Worm (Caenorhabditis elegans) whole organism, mixed stage, embryonic: ENCODE measurements around the gene ipla-7.

Experiments
- bed-3 ChIP-seq: fragments of 200-800 bp; sonication (Bioruptor generic); optimal IDR thresholded peaks from 3 replicates; lab custom pipeline; 2018; ENCODE audit warnings: mild to moderate bottlenecking, missing genetic modification characterization, moderate library complexity, missing compliant biosample characterization
- blmp-1 ChIP-seq: fragments of 150-350 bp; optimal IDR thresholded peaks from 2 replicates; lab custom pipeline; 2014; ENCODE audit warnings: missing biosample characterization, missing genetic modification characterization
- ceh-39 ChIP-seq: fragments of 150-350 bp; optimal IDR thresholded peaks from 2 replicates; lab custom pipeline; 2014; ENCODE audit warnings: missing biosample characterization, missing genetic modification characterization
- ces-1 ChIP-seq: fragments of 150-350 bp; optimal IDR thresholded peaks from 2 replicates; lab custom pipeline; 2014; ENCODE audit warnings: missing biosample characterization, missing genetic modification reagents, missing genetic modification characterization
- cnd-1 ChIP-seq: fragments of 200-800 bp; sonication (Bioruptor generic); optimal IDR thresholded peaks from 2 replicates; lab custom pipeline; 2018; ENCODE audit warnings: mild to moderate bottlenecking, missing genetic modification characterization, missing compliant biosample characterization
- drap-1 ChIP-seq: fragments of 200-800 bp; sonication (Bioruptor generic); optimal IDR thresholded peaks from 3 replicates; lab custom pipeline; 2018; ENCODE audit warnings: mild to moderate bottlenecking, missing genetic modification characterization, missing compliant biosample characterization
- elt-1 ChIP-seq: sonication (generic microtip); optimal IDR thresholded peaks from 2 replicates; lab custom pipeline; 2017; ENCODE audit warnings: missing genetic modification characterization, mild to moderate bottlenecking, missing compliant biosample characterization, antibody characterized with exemption, moderate library complexity, borderline replicate concordance; ENCODE audit not compliant: insufficient read depth
- flh-1 ChIP-seq: fragments of 200-800 bp; sonication (Bioruptor generic); optimal IDR thresholded peaks from 2 replicates; lab custom pipeline; 2018; ENCODE audit warnings: mild to moderate bottlenecking, missing genetic modification characterization, moderate library complexity, missing compliant biosample characterization
- ham-2 ChIP-seq: fragments of 200-800 bp; sonication (Bioruptor generic); optimal IDR thresholded peaks from 2 replicates; lab custom pipeline; 2018; ENCODE audit warnings: mild to moderate bottlenecking, missing genetic modification characterization, missing compliant biosample characterization
- hlh-1 ChIP-seq: fragments of 150-350 bp; optimal IDR thresholded peaks from 2 replicates; lab custom pipeline; 2014; ENCODE audit warnings: missing biosample characterization, missing genetic modification reagents, missing genetic modification characterization
- lin-13 ChIP-seq: fragments of 150-350 bp; optimal IDR thresholded peaks from 2 replicates; lab custom pipeline; 2014; ENCODE audit warnings: missing biosample characterization, missing genetic modification characterization
- lin-32 ChIP-seq: fragments of 200-800 bp; sonication (Bioruptor generic); optimal IDR thresholded peaks from 2 replicates; lab custom pipeline; 2018; ENCODE audit warnings: mild to moderate bottlenecking, missing genetic modification characterization, missing compliant biosample characterization
- lsy-2 ChIP-seq: fragments of 150-350 bp; optimal IDR thresholded peaks from 2 replicates; lab custom pipeline; 2014; ENCODE audit warnings: missing biosample characterization, missing genetic modification characterization
- mab-5 ChIP-seq: fragments of 150-350 bp; optimal IDR thresholded peaks from 2 replicates; lab custom pipeline; 2014; ENCODE audit warnings: missing biosample characterization, missing genetic modification characterization
- mep-1 ChIP-seq: fragments of 150-350 bp; optimal IDR thresholded peaks from 2 replicates; lab custom pipeline; 2017; ENCODE audit warnings: missing biosample characterization, missing genetic modification reagents, missing genetic modification characterization, inconsistent platforms
- mls-2 ChIP-seq: sonication (generic microtip); optimal IDR thresholded peaks from 2 replicates; lab custom pipeline; 2016; ENCODE audit warnings: mild to moderate bottlenecking, missing genetic modification characterization, moderate library complexity, missing compliant biosample characterization
- nhr-12 ChIP-seq: fragments of 150-350 bp; optimal IDR thresholded peaks from 2 replicates; lab custom pipeline; 2014; ENCODE audit warnings: missing biosample characterization, missing genetic modification characterization
- nhr-2 ChIP-seq: fragments of 150-350 bp; optimal IDR thresholded peaks from 2 replicates; lab custom pipeline; 2014; ENCODE audit warnings: missing biosample characterization, missing genetic modification characterization
- nhr-237 ChIP-seq: fragments of 150-350 bp; optimal IDR thresholded peaks from 2 replicates; lab custom pipeline; 2014; ENCODE audit warnings: missing biosample characterization, missing genetic modification characterization
- nhr-28 ChIP-seq: fragments of 150-350 bp; optimal IDR thresholded peaks from 2 replicates; lab custom pipeline; 2014; ENCODE audit warnings: missing biosample characterization, missing genetic modification characterization
- nhr-76 ChIP-seq: sonication (generic microtip); optimal IDR thresholded peaks from 2 replicates; lab custom pipeline; 2017; ENCODE audit warnings: missing biosample characterization, missing genetic modification characterization
- sem-2 ChIP-seq: fragments of 200-800 bp; sonication (Bioruptor generic); optimal IDR thresholded peaks from 2 replicates; lab custom pipeline; 2018; ENCODE audit warnings: mild to moderate bottlenecking, missing genetic modification characterization, missing compliant biosample characterization
- snpc-4 ChIP-seq: fragments of 150-350 bp; optimal IDR thresholded peaks from 2 replicates; lab custom pipeline; 2014; ENCODE audit warnings: missing biosample characterization, missing genetic modification characterization
- sptf-1 ChIP-seq: sonication (generic microtip); optimal IDR thresholded peaks from 2 replicates; lab custom pipeline; 2017; ENCODE audit warnings: mild to moderate bottlenecking, missing genetic modification characterization, moderate library complexity, missing compliant biosample characterization
- tbx-8 ChIP-seq: fragments of 200-800 bp; sonication (Bioruptor generic); optimal IDR thresholded peaks from 2 replicates; lab custom pipeline; 2018; ENCODE audit warnings: mild to moderate bottlenecking, missing genetic modification characterization, moderate library complexity, missing compliant biosample characterization
- unc-120 ChIP-seq: sonication (generic microtip); optimal IDR thresholded peaks from 2 replicates; lab custom pipeline; 2017; ENCODE audit warnings: missing genetic modification characterization, missing compliant biosample characterization; ENCODE audit not compliant: poor library complexity, severe bottlenecking
- unc-39 ChIP-seq: fragments of 150-350 bp; optimal IDR thresholded peaks from 2 replicates; lab custom pipeline; 2014; ENCODE audit warnings: missing biosample characterization, missing genetic modification characterization
- unc-62 ChIP-seq: fragments of 150-350 bp; optimal IDR thresholded peaks from 2 replicates; lab custom pipeline; 2014; ENCODE audit warnings: missing biosample characterization, missing genetic modification reagents, missing genetic modification characterization
- zip-8 ChIP-seq: fragments of 150-350 bp; optimal IDR thresholded peaks from 2 replicates; lab custom pipeline; 2014; ENCODE audit warnings: missing biosample characterization, missing genetic modification characterization
- ztf-11 ChIP-seq: fragments of 150-350 bp; optimal IDR thresholded peaks from 2 replicates; lab custom pipeline; 2014; ENCODE audit warnings: missing biosample characterization, missing genetic modification characterization

Gene ipla-7

DNA sequence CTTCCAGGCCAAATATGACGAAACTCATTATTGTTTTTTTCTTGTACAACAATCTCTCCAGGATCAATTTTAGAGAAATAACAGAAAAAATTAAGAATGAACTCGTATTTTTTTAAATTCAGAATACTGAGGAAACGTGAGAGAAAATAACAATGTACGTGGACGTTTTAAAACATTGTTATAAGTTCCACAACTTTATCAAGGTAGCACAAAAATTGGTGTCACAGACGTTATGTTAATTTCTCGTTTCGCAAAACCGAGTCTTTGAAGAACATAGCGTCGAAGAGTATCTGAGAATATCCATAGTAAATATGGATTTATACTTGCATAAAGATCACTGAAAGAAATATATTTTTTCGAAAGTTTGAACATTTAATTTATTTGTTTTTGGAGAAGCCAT, 11.6 kb downstream of the ipla-7 start, which contains the start of gene T04B2.8:
TSS of gene T04B2.8 (minus strand) at position 101 of the 400 bp plus-strand sequence.
- TF ChIP-seq elt-1 (tag; lab: Kevin White, UChicago) (no peak), bed-3 (GFP tag; lab: Kevin White, UChicago) (no peak), nhr-12 (no peak), lin-32 (no peak), nhr-76 (tag; lab: Kevin White, UChicago) (no peak), mls-2 (tag; lab: Kevin White, UChicago) (no peak), snpc-4 (tag; lab: Kevin White, UChicago) (no peak), drap-1 (GFP tag; lab: Kevin White, UChicago) (no peak)

DNA sequence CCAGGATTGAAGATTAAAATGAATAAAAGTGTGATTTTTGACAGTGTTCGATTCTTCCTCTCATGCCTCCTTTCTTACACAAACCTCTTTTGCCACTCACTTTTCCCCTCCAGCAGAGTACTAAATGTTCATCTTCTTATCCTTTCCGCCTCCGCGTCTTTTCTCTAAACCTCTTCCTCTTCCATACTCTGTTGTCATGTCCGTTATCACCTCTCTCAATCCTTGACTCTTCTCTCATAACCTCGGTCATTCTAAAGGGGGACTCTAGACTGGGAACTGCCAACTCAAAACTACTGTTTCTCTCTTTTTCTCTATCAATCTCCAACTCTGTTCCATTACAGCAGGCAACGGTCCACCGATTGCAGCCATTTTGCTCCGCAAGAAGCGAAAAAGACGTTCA, 14.4 kb downstream of the ipla-7 start:
- TF ChIP-seq elt-1 (tag; lab: Kevin White, UChicago) (peak; percentile 1), unc-120 (peak; percentile 61), nhr-2 (no peak), bed-3 (GFP tag; lab: Kevin White, UChicago) (no peak), hlh-1 (tag; lab: Kevin White, UChicago) (peak; percentile 29)
- TF ChIP-seq, all 35 proteins: peak for 3

DNA sequence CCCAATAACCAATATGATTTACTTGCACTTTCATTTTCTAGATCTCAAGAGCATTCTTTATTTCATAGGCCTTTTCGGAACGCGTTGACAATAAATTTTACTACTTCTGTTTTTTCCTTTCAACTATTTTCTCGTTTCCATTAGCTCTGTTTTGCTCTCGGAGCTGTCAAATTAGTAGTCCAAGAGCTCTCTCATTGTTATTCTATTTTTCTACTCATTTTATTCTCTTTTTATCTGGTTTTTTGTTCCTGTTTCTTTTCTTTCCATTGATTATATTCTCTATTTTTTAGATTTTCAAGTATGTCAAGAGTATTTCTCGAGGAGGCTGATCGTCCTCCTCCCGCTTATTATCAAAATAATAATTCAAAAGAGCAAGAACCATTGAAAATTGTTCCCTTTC, 15.5 kb downstream of the ipla-7 start, which contains the start of gene T04B2.3:
TSS of gene T04B2.3 (plus strand) at position 301 of the 400 bp plus-strand sequence.
- TF ChIP-seq tbx-8 (GFP tag; lab: Kevin White, UChicago) (no peak), sem-2 (GFP tag; lab: Kevin White, UChicago) (no peak), snpc-4 (tag; lab: Kevin White, UChicago) (no peak), blmp-1 (no peak)

DNA sequence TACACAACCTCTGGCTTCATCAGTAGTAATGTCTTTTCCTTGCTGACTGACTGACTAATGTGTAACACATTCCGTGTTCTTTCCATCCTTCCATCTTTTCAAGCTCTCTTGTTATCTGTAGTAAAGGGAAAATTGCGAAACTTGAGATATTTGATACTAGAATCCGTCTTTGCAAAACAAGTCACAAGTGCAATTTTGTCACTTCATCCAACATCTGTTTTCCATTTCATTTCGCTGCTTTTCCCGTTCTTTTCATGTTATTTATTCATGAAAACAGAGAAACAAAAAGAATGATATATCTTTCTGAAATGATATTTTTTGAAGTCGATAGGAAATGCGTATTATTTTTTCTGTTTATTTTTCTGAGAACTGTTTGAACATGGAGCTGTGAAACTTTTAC, 16.6 kb downstream of the ipla-7 start:
- TF ChIP-seq zip-8 (tag; lab: Kevin White, UChicago) (no peak), lin-13 (tag; lab: Kevin White, UChicago) (no peak), ces-1 (GFP tag; lab: Kevin White, UChicago) (no peak), ztf-11 (tag; lab: Kevin White, UChicago) (no peak), tbx-8 (GFP tag; lab: Kevin White, UChicago) (no peak), elt-1 (tag; lab: Kevin White, UChicago) (no peak), hlh-1 (tag; lab: Kevin White, UChicago) (no peak)
- TF ChIP-seq, all 35 proteins: peak for 0

DNA sequence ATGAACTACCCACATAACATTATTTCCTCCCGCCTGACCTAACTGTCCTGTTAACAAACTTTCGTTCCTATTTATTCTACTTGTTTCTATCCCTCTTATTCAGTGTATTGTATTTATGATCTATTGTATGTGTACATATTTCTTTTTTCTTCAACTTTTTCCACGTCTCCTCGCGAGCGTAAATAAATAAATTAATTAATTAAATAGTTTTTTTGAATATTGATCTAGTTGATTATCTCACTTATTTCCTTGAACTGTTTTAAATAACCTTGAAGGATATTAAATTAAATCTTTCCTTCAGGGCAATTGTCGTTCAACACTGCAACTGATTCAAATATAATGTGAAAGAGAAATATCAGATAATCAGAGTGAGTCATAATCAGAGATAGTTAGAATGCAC, 19.8 kb downstream of the ipla-7 start, which contains the start of gene frk-1:
TSS of gene frk-1 (plus strand) at position 301 of the 400 bp plus-strand sequence.
- TF ChIP-seq mls-2 (tag; lab: Kevin White, UChicago) (no peak), unc-120 (no peak), mep-1 (tag; lab: Kevin White, UChicago) (no peak), nhr-12 (no peak), tbx-8 (GFP tag; lab: Kevin White, UChicago) (no peak), ceh-39 (tag; lab: Kevin White, UChicago) (no peak), elt-1 (tag; lab: Kevin White, UChicago) (no peak), mab-5 (tag; lab: Kevin White, UChicago) (no peak), nhr-2 (no peak), ham-2 (GFP tag; lab: Kevin White, UChicago) (no peak), sem-2 (GFP tag; lab: Kevin White, UChicago) (no peak), lsy-2 (no peak), lin-13 (tag; lab: Kevin White, UChicago) (no peak), hlh-1 (tag; lab: Kevin White, UChicago) (no peak), blmp-1 (no peak)
- TF ChIP-seq, all 35 proteins: peak for 0

DNA sequence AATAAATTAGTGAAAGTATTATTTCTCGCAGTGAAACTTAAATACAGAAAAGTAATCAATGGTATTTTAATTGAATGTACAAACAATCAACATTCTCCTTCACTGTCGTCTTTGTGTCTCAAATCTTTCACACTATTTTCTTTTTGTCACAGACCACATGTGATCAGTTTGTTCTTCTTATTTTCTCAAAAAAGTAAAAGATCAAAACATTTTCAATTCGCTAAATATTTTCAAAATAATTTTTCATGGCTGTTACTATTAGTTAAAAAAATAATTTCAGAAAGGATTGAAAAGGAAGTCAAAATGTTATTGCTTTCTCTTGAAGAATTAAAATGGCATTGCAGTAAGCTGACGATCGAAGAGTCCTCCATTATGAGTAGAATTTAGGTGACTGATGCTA, 21.8 kb downstream of the ipla-7 start, which contains the start of gene dhs-31:
TSS of gene dhs-31 (minus strand) at position 101 of the 400 bp plus-strand sequence.
- TF ChIP-seq ztf-11 (tag; lab: Kevin White, UChicago), result no peak
- TF ChIP-seq sem-2 (GFP tag; lab: Kevin White, UChicago), result no peak
- no peak for TF ChIP-seq lin-32
- no peak for TF ChIP-seq bed-3 (GFP tag; lab: Kevin White, UChicago)
- TF ChIP-seq, all 35 proteins: peak for 0

DNA sequence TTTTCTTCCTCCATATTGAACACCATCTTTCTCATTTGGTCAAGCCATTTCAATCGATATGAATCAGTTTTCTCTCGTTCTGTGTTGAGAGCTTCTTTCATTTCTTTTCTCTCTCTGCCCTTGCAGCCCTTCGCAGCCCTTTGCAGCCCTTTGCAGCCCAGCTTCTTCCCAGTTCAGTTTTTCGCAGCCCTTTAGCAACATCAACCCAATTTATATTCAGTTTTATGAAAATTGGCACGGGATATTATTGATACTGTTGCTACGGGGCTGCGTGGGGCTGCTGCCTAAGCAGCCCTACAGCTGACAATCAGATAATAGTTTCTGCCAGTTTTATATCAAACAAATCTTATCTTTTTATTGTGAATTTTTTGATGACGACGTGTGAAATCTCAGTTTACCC, 25.7 kb downstream of the ipla-7 start, which contains the start of gene F44D12.10:
TSS of gene F44D12.10 (minus strand) at position 101 of the 400 bp plus-strand sequence.
- TF ChIP-seq lin-32 (no peak), lsy-2 (no peak), mls-2 (tag; lab: Kevin White, UChicago) (no peak), mab-5 (tag; lab: Kevin White, UChicago) (no peak), lin-13 (tag; lab: Kevin White, UChicago) (no peak), nhr-237 (tag; lab: Kevin White, UChicago) (no peak), unc-39 (tag; lab: Kevin White, UChicago) (no peak), blmp-1 (no peak), sptf-1 (tag; lab: Kevin White, UChicago) (no peak), nhr-28 (tag; lab: Kevin White, UChicago) (no peak), flh-1 (GFP tag; lab: Kevin White, UChicago) (no peak), elt-1 (tag; lab: Kevin White, UChicago) (no peak), tbx-8 (GFP tag; lab: Kevin White, UChicago) (no peak), unc-120 (no peak), snpc-4 (tag; lab: Kevin White, UChicago) (no peak), unc-62 (GFP tag; lab: Kevin White, UChicago) (no peak), cnd-1 (tag; lab: Kevin White, UChicago) (no peak), nhr-12 (no peak)
- TF ChIP-seq, all 35 proteins: peak for 0
